Fruit fly (Drosophila melanogaster): Measurements from ENCODE around the gene CG7920.

CG7920 gene

dm6 chr3R:30014977-30015514, at the start of gene CG7920:
CG7920 (minus strand) TSS chr3R:30015284.
- TF ChIP-seq noc (tag; optimal IDR thresholded peaks at IDR 0.05), result peak; percentile 42

dm6 chr3R:30063704-30064103, 48.6 kb upstream of the CG7920 start:
- TF ChIP-seq noc (tag; optimal IDR thresholded peaks at IDR 0.05), result no peak

dm6 chr3R:30062543-30062942, 47.5 kb upstream of the CG7920 start:
- peak; percentile 65 for TF ChIP-seq noc (tag; optimal IDR thresholded peaks at IDR 0.05)

- no peak for TF ChIP-seq noc (tag; optimal IDR thresholded peaks at IDR 0.05)
These were observed 46.9 kb upstream of the CG7920 start for dm6 chr3R:30061980-30062379.

- peak; percentile 56 for TF ChIP-seq noc (tag; optimal IDR thresholded peaks at IDR 0.05)
These were observed 46.0 kb upstream of the CG7920 start for dm6 chr3R:30061154-30061482.

- TF ChIP-seq noc (tag; optimal IDR thresholded peaks at IDR 0.05), result no peak
These were observed 45.5 kb upstream of the CG7920 start for dm6 chr3R:30060451-30061153.

- TF ChIP-seq noc (tag; optimal IDR thresholded peaks at IDR 0.05), result no peak
These were observed 44.9 kb upstream of the CG7920 start for dm6 chr3R:30059944-30060343.

dm6 chr3R:30058057-30058868, 43.2 kb upstream of the CG7920 start, which contains the start of gene sima:
sima (plus strand) TSS chr3R:30058311.
- TF ChIP-seq noc (tag; optimal IDR thresholded peaks at IDR 0.05), result no peak

dm6 chr3R:30056592-30057135, 41.6 kb upstream of the CG7920 start, which contains the start of the genes CG7950 and Rpp14a:
CG7950 (plus strand) TSS chr3R:30056859.
Rpp14a (plus strand) TSS chr3R:30056859.
- TF ChIP-seq noc (tag; optimal IDR thresholded peaks at IDR 0.05), result peak; percentile 69

dm6 chr3R:30055915-30056544, 40.9 kb upstream of the CG7920 start, which contains the start of the genes Rpp14b and spn-A:
Rpp14b (plus strand) TSS chr3R:30055957.
spn-A (minus strand) TSS chr3R:30056037.
- no peak for TF ChIP-seq noc (tag; optimal IDR thresholded peaks at IDR 0.05)

dm6 chr3R:30052455-30053046, 37.5 kb upstream of the CG7920 start, which contains the start of gene Jasper:
Jasper (plus strand) TSS chr3R:30052514.
- no peak for TF ChIP-seq noc (tag; optimal IDR thresholded peaks at IDR 0.05)

- no peak for TF ChIP-seq noc (tag; optimal IDR thresholded peaks at IDR 0.05)
These were observed 36.8 kb upstream of the CG7920 start, which contains the start of gene CG15528 for dm6 chr3R:30051933-30052332. CG15528 (minus strand) TSS chr3R:30052112.

- no peak for TF ChIP-seq noc (tag; optimal IDR thresholded peaks at IDR 0.05)
These were observed 35.4 kb upstream of the CG7920 start for dm6 chr3R:30050448-30050847.

dm6 chr3R:30046029-30047001, 31.2 kb upstream of the CG7920 start, which contains the start of the genes RpL32 and CG7943:
RpL32 (minus strand) TSS chr3R:30046161.
CG7943 (plus strand) TSS chr3R:30046470.
- peak; percentile 90 for TF ChIP-seq noc (tag; optimal IDR thresholded peaks at IDR 0.05)
